Worm (Caenorhabditis elegans) whole organism, L1 larva: ENCODE results near the gene C48B4.13.

Experiments used
- C04F5.9 ChIP-seq: sonication (generic microtip); optimal IDR thresholded peaks from 2 replicates; lab custom pipeline; 2016; ENCODE audit warnings: missing genetic modification characterization, missing compliant biosample characterization
- C34B4.2 ChIP-seq: sonication (generic microtip); optimal IDR thresholded peaks from 2 replicates; lab custom pipeline; 2017; ENCODE audit warnings: mild to moderate bottlenecking, missing genetic modification characterization, missing compliant biosample characterization
- Y116A8C.19 ChIP-seq: sonication (generic microtip); optimal IDR thresholded peaks from 2 replicates; lab custom pipeline; 2016; ENCODE audit warnings: missing compliant biosample characterization, missing genetic modification characterization, borderline replicate concordance
- alr-1 ChIP-seq: fragments of 200-800 bp; sonication (Bioruptor generic); optimal IDR thresholded peaks from 2 replicates; lab custom pipeline; 2018; ENCODE audit warnings: borderline replicate concordance, mild to moderate bottlenecking, missing genetic modification characterization, missing compliant biosample characterization
- ama-1 ChIP-seq: fragments of 150-350 bp; optimal IDR thresholded peaks from 2 replicates; lab custom pipeline; 2014
- ceh-63 ChIP-seq: fragments of 200-800 bp; sonication (Bioruptor generic); optimal IDR thresholded peaks from 2 replicates; lab custom pipeline; 2018; ENCODE audit warnings: mild to moderate bottlenecking, missing genetic modification characterization, missing compliant biosample characterization
- ceh-8 ChIP-seq: fragments of 200-800 bp; sonication (Bioruptor generic); optimal IDR thresholded peaks from 2 replicates; lab custom pipeline; 2018; ENCODE audit warnings: mild to moderate bottlenecking, missing genetic modification characterization, moderate library complexity, missing compliant biosample characterization
- ceh-90 ChIP-seq: sonication (generic microtip); optimal IDR thresholded peaks from 2 replicates; lab custom pipeline; 2016; ENCODE audit warnings: missing genetic modification characterization, missing compliant biosample characterization
- ces-1 ChIP-seq: fragments of 150-350 bp; optimal IDR thresholded peaks from 2 replicates; lab custom pipeline; 2014; ENCODE audit warnings: missing biosample characterization, missing genetic modification reagents, missing genetic modification characterization
- dpl-1 ChIP-seq, 3 experiments: fragments of 150-350 bp in 2 of 3; sonication (generic microtip) in 1 of 3; optimal IDR thresholded peaks; 2 replicates each; lab custom pipeline; 2014 to 2017; ENCODE audit warnings: missing biosample characterization in 3 of 3, missing genetic modification characterization in 3 of 3, missing genetic modification reagents in 3 of 3
- elt-2 ChIP-seq: sonication (generic microtip); optimal IDR thresholded peaks from 2 replicates; lab custom pipeline; 2016; ENCODE audit warnings: missing genetic modification characterization, mild to moderate bottlenecking, inconsistent platforms, missing compliant biosample characterization, missing genetic modification reagents
- ets-5 ChIP-seq: fragments of 200-800 bp; sonication (Bioruptor generic); IDR thresholded peaks from 2 replicates; pipeline ENCODE4 v1.3.6; 2022; ENCODE audit warnings: missing genetic modification characterization, missing compliant biosample characterization
- fkh-4 ChIP-seq: sonication (generic microtip); optimal IDR thresholded peaks from 2 replicates; lab custom pipeline; 2016; ENCODE audit warnings: missing compliant biosample characterization, missing genetic modification characterization, borderline replicate concordance
- fkh-8 ChIP-seq: sonication (generic microtip); optimal IDR thresholded peaks from 2 replicates; lab custom pipeline; 2016; ENCODE audit warnings: mild to moderate bottlenecking, missing genetic modification characterization, missing compliant biosample characterization
- fos-1 ChIP-seq: fragments of 150-350 bp; optimal IDR thresholded peaks from 2 replicates; lab custom pipeline; 2014; ENCODE audit warnings: missing biosample characterization, missing genetic modification characterization
- hlh-4 ChIP-seq: sonication (generic microtip); optimal IDR thresholded peaks from 2 replicates; lab custom pipeline; 2016; ENCODE audit warnings: mild to moderate bottlenecking, missing genetic modification characterization, missing compliant biosample characterization
- hpl-2 ChIP-seq: fragments of 150-350 bp; optimal IDR thresholded peaks from 2 replicates; lab custom pipeline; 2014; ENCODE audit warnings: missing biosample characterization, missing genetic modification reagents, missing genetic modification characterization
- irx-1 ChIP-seq: sonication (generic microtip); optimal IDR thresholded peaks from 2 replicates; lab custom pipeline; 2016; ENCODE audit warnings: missing genetic modification characterization, missing compliant biosample characterization
- jun-1 ChIP-seq: fragments of 150-350 bp; optimal IDR thresholded peaks from 2 replicates; lab custom pipeline; 2014; ENCODE audit warnings: missing biosample characterization, missing genetic modification reagents, missing genetic modification characterization
- lin-14 ChIP-seq: fragments of 200-800 bp; sonication (Bioruptor generic); optimal IDR thresholded peaks from 2 replicates; lab custom pipeline; 2018; ENCODE audit warnings: mild to moderate bottlenecking, missing genetic modification characterization, moderate library complexity, missing compliant biosample characterization
- lin-39 ChIP-seq: fragments of 150-350 bp; optimal IDR thresholded peaks from 2 replicates; lab custom pipeline; 2014; ENCODE audit warnings: missing biosample characterization, missing genetic modification reagents, missing genetic modification characterization
- lsy-2 ChIP-seq, 2 experiments: fragments of 150-350 bp; optimal IDR thresholded peaks; 2 replicates each; lab custom pipeline; 2014; ENCODE audit warnings: missing biosample characterization in 2 of 2, missing genetic modification characterization in 2 of 2
- nhr-19 ChIP-seq: fragments of 200-800 bp; sonication (Bioruptor generic); conservative IDR thresholded peaks from 2 replicates; pipeline ENCODE4 v1.3.6; 2022; ENCODE audit warnings: missing genetic modification characterization, missing compliant biosample characterization
- nhr-28 ChIP-seq: fragments of 150-350 bp; optimal IDR thresholded peaks from 2 replicates; lab custom pipeline; 2014; ENCODE audit warnings: missing biosample characterization, missing genetic modification characterization
- nhr-47 ChIP-seq: sonication (generic microtip); optimal IDR thresholded peaks from 2 replicates; lab custom pipeline; 2016; ENCODE audit warnings: mild to moderate bottlenecking, missing genetic modification characterization, moderate library complexity, missing compliant biosample characterization
- nhr-71 ChIP-seq: sonication (generic microtip); optimal IDR thresholded peaks from 2 replicates; lab custom pipeline; 2016; ENCODE audit warnings: mild to moderate bottlenecking, missing genetic modification characterization, moderate library complexity, missing compliant biosample characterization
- nhr-77 ChIP-seq: fragments of 150-350 bp; optimal IDR thresholded peaks from 2 replicates; lab custom pipeline; 2014; ENCODE audit warnings: missing biosample characterization, missing genetic modification characterization
- pag-3 ChIP-seq: sonication (generic microtip); optimal IDR thresholded peaks from 2 replicates; lab custom pipeline; 2017; ENCODE audit warnings: missing genetic modification characterization, mild to moderate bottlenecking, missing compliant biosample characterization, antibody characterized with exemption, borderline replicate concordance; ENCODE audit not compliant: insufficient read depth
- sox-4 ChIP-seq: sonication (generic microtip); optimal IDR thresholded peaks from 2 replicates; lab custom pipeline; 2016; ENCODE audit warnings: missing genetic modification characterization, missing compliant biosample characterization
- swsn-7 ChIP-seq: sonication (generic microtip); optimal IDR thresholded peaks from 2 replicates; lab custom pipeline; 2016; ENCODE audit warnings: missing genetic modification characterization, missing compliant biosample characterization
- unc-98 ChIP-seq: fragments of 200-800 bp; sonication (Bioruptor generic); IDR thresholded peaks from 2 replicates; pipeline ENCODE4 v1.3.6; 2022; ENCODE audit warnings: missing genetic modification characterization, missing compliant biosample characterization
- vab-15 ChIP-seq: sonication (generic microtip); optimal IDR thresholded peaks from 2 replicates; lab custom pipeline; 2017; ENCODE audit warnings: missing genotype, mild to moderate bottlenecking, missing genetic modification characterization, missing compliant biosample characterization
- zag-1 ChIP-seq: fragments of 150-350 bp; optimal IDR thresholded peaks from 2 replicates; lab custom pipeline; 2014; ENCODE audit warnings: missing biosample characterization, missing genetic modification characterization

C48B4.13 gene

ce11 chrIII:9580039-9580891 is 11.7 kb downstream of the C48B4.13 start, which contains the start of gene ced-7 (continued):
- TF ChIP-seq nhr-28 (tag; lab: Kevin White, UChicago) (no peak), hpl-2 (GFP tag; lab: Kevin White, UChicago) (no peak), swsn-7 (tag; lab: Kevin White, UChicago) (no peak), nhr-77 (tag; lab: Kevin White, UChicago) (no peak), dpl-1 (GFP tag; optimal IDR thresholded peaks at IDR 0.05; lab: Kevin White, UChicago) (peak in 2 of 3 experiments; percentile 4 to 52), ets-5 (no peak), hlh-4 (tag; lab: Kevin White, UChicago) (no peak), alr-1 (tag; lab: Kevin White, UChicago) (no peak), ceh-90 (tag; lab: Kevin White, UChicago) (no peak), pag-3 (tag; lab: Kevin White, UChicago) (no peak), irx-1 (tag; lab: Kevin White, UChicago) (no peak), ces-1 (GFP tag; lab: Kevin White, UChicago) (no peak), fos-1 (tag; lab: Kevin White, UChicago) (no peak), unc-98 (GFP tag; lab: Robert Waterston, UW) (no peak), ama-1 (no peak)

- TF ChIP-seq nhr-47 (tag; lab: Kevin White, UChicago) (no peak), elt-2 (tag; lab: Kevin White, UChicago) (peak; percentile 6)
Measured at ce11 chrIII:9582240-9582639, 13.7 kb downstream of the C48B4.13 start, which contains the start of gene C48B4.3. TSS of gene C48B4.3 (minus strand) at chrIII:9582388.

ce11 chrIII:9583224-9583623 is 14.7 kb downstream of the C48B4.13 start:
- no peak for TF ChIP-seq vab-15 (tag; lab: Kevin White, UChicago)
- TF ChIP-seq jun-1 (tag; lab: Kevin White, UChicago): no peak
- TF ChIP-seq lin-14 (GFP tag; lab: Kevin White, UChicago): no peak
- TF ChIP-seq lin-39: no peak
- TF ChIP-seq, all 84 proteins: peak for 0

- TF ChIP-seq nhr-28 (tag; lab: Kevin White, UChicago) (no peak), lin-14 (GFP tag; lab: Kevin White, UChicago) (peak; percentile 72), zag-1 (tag; lab: Kevin White, UChicago) (peak; percentile 6), nhr-19 (no peak), hpl-2 (GFP tag; lab: Kevin White, UChicago) (no peak), lsy-2 (tag; optimal IDR thresholded peaks at IDR 0.05; lab: Kevin White, UChicago) (peak; percentile 5 to 29), C04F5.9 (no peak), ama-1 (no peak), lin-39 (no peak), pag-3 (tag; lab: Kevin White, UChicago) (no peak), nhr-47 (tag; lab: Kevin White, UChicago) (peak; percentile 36), Y116A8C.19 (tag; lab: Kevin White, UChicago) (no peak), ceh-8 (GFP tag; lab: Kevin White, UChicago) (peak; percentile 94), ceh-90 (tag; lab: Kevin White, UChicago) (no peak), nhr-71 (tag; lab: Kevin White, UChicago) (peak; percentile 52), sox-4 (tag; lab: Kevin White, UChicago) (no peak), irx-1 (tag; lab: Kevin White, UChicago) (no peak), C34B4.2 (tag; lab: Kevin White, UChicago) (no peak), fkh-8 (peak; percentile 38), ceh-63 (GFP tag; lab: Kevin White, UChicago) (no peak), fkh-4 (tag; lab: Kevin White, UChicago) (no peak)
Measured at ce11 chrIII:9585314-9585713, 16.8 kb downstream of the C48B4.13 start.
